Worm (Caenorhabditis elegans) whole organism, late embryonic: ENCODE data around the gene R11G1.2.

ENCODE experiments used
- ama-1 ChIP-seq: fragments of 150-350 bp; optimal IDR thresholded peaks from 2 replicates; lab custom pipeline; 2014
- nhr-11 ChIP-seq: fragments of 150-350 bp; optimal IDR thresholded peaks from 2 replicates; lab custom pipeline; 2014; ENCODE audit warnings: missing biosample characterization, missing genetic modification characterization
- sdc-2 ChIP-seq: sonication (generic microtip); optimal IDR thresholded peaks from 2 replicates; lab custom pipeline; 2016; ENCODE audit warnings: missing genotype, missing genetic modification characterization, missing compliant biosample characterization
- ztf-16 ChIP-seq: sonication (generic microtip); optimal IDR thresholded peaks from 2 replicates; lab custom pipeline; 2017; ENCODE audit warnings: missing genetic modification characterization, missing compliant biosample characterization

DNA sequence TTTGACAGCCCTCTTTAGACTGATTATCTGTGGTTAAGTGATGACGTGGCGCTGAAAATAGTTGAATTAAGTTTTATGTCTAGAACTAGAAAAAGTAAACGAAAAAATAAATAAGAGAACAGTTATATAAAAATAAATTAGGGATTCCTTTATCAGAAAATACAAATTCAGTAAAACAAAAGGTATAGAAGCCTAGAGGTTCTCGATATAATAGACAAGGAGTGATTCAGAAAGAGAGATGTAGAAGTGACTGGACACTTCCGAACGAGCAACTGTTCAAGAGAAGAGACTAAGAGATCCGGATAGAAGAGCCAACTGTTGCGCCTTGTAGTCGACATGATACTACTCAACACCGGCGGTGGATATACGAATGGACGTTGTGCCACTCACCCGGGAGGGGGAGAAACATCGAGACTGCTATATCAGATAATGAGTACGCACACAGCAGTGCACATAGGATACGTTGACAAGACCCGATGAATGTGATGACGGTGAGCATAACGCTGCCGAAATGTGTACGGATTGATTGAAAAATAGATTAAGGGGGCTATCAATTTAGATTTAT, 38.8 kb downstream of the R11G1.2 start, which contains the start of gene tag-278:
- TF ChIP-seq sdc-2 (tag; lab: Kevin White, UChicago) = no peak
- TF ChIP-seq nhr-11 = no peak
- no peak for TF ChIP-seq ztf-16
- no peak for TF ChIP-seq ama-1
